Fruit fly (Drosophila melanogaster) whole organism, prepupa: ENCODE results near the gene Grx1.

Source experiments
- CG10631 ChIP-seq: fragments of 200-800 bp; sonication (Bioruptor generic); optimal IDR thresholded peaks from 2 replicates; lab custom pipeline; 2016; ENCODE audit warnings: missing biosample characterization, missing genetic modification characterization
- CG10669 ChIP-seq: fragments of 200-800 bp; sonication (Bioruptor generic); optimal IDR thresholded peaks from 3 replicates; lab custom pipeline; 2018; ENCODE audit warnings: missing biosample characterization, mild to moderate bottlenecking, missing genetic modification characterization, moderate library complexity
- CG11294 ChIP-seq: fragments of 200-800 bp; sonication (Bioruptor generic); IDR thresholded peaks from 2 replicates; pipeline ENCODE4 v1.3.6; 2022; ENCODE audit warnings: missing biosample characterization, missing genetic modification characterization
- CG11762 ChIP-seq: fragments of 200-800 bp; sonication (Bioruptor generic); optimal IDR thresholded peaks from 3 replicates; lab custom pipeline; 2016; ENCODE audit warnings: missing biosample characterization, missing genetic modification characterization; ENCODE audit not compliant: insufficient read depth
- CG11902 ChIP-seq: fragments of 200-800 bp; sonication (Bioruptor generic); optimal IDR thresholded peaks from 3 replicates; lab custom pipeline; 2016; ENCODE audit warnings: missing biosample characterization, missing genetic modification characterization
- CG15336 ChIP-seq: fragments of 200-800 bp; sonication (Bioruptor generic); IDR thresholded peaks from 2 replicates; pipeline ENCODE4 v1.3.6; 2022; ENCODE audit warnings: missing biosample characterization, missing genetic modification characterization
- CG1621 ChIP-seq: fragments of 200-800 bp; sonication (Bioruptor generic); optimal IDR thresholded peaks from 3 replicates; lab custom pipeline; 2018; ENCODE audit warnings: missing biosample characterization, mild to moderate bottlenecking, missing genetic modification characterization
- CG16779 ChIP-seq: fragments of 200-800 bp; sonication (Bioruptor generic); optimal IDR thresholded peaks from 3 replicates; lab custom pipeline; 2017; ENCODE audit warnings: missing biosample characterization, mild to moderate bottlenecking, missing genetic modification characterization
- CG31627 ChIP-seq: fragments of 200-800 bp; sonication (Bioruptor generic); optimal IDR thresholded peaks from 3 replicates; lab custom pipeline; 2016; ENCODE audit warnings: missing biosample characterization, missing genetic modification characterization
- CG32006 ChIP-seq: fragments of 200-800 bp; sonication (Bioruptor generic); optimal IDR thresholded peaks from 3 replicates; lab custom pipeline; 2017; ENCODE audit warnings: missing biosample characterization, mild to moderate bottlenecking, missing genetic modification characterization
- CG34406 ChIP-seq: fragments of 200-800 bp; sonication (Bioruptor generic); optimal IDR thresholded peaks from 3 replicates; lab custom pipeline; 2016; ENCODE audit warnings: missing biosample characterization, missing genetic modification characterization
- CG3919 ChIP-seq: fragments of 200-800 bp; sonication (Bioruptor generic); optimal IDR thresholded peaks from 3 replicates; lab custom pipeline; 2016; ENCODE audit warnings: missing biosample characterization, missing genetic modification characterization
- CG4318 ChIP-seq: fragments of 200-800 bp; sonication (Bioruptor generic); optimal IDR thresholded peaks from 3 replicates; lab custom pipeline; 2017; ENCODE audit warnings: missing biosample characterization, mild to moderate bottlenecking, missing genetic modification characterization
- CG6163 ChIP-seq: fragments of 200-800 bp; sonication (Bioruptor generic); IDR thresholded peaks from 3 replicates; pipeline ENCODE4 v1.3.6; 2022; ENCODE audit warnings: missing biosample characterization, missing genetic modification characterization
- CG6276 ChIP-seq: fragments of 200-800 bp; sonication (Bioruptor generic); optimal IDR thresholded peaks from 2 replicates; lab custom pipeline; 2017; ENCODE audit warnings: missing biosample characterization, mild to moderate bottlenecking, missing genetic modification characterization
- CG6808 ChIP-seq: fragments of 200-800 bp; sonication (Bioruptor generic); optimal IDR thresholded peaks from 3 replicates; lab custom pipeline; 2017; ENCODE audit warnings: missing biosample characterization, missing genetic modification characterization, mild to moderate bottlenecking, moderate library complexity, missing genetic modification reagents
- CG6854 ChIP-seq: fragments of 200-800 bp; sonication (Bioruptor generic); optimal IDR thresholded peaks from 2 replicates; lab custom pipeline; 2017; ENCODE audit warnings: missing biosample characterization, mild to moderate bottlenecking, missing genetic modification characterization
- CG8319 ChIP-seq: fragments of 200-800 bp; sonication (Bioruptor generic); optimal IDR thresholded peaks from 3 replicates; lab custom pipeline; 2016; ENCODE audit warnings: missing biosample characterization, missing genetic modification characterization
- CG8632 ChIP-seq: fragments of 200-800 bp; sonication (Bioruptor generic); optimal IDR thresholded peaks from 3 replicates; lab custom pipeline; 2016; ENCODE audit warnings: missing biosample characterization, missing genetic modification characterization
- CG9139 ChIP-seq: fragments of 200-800 bp; sonication (Bioruptor generic); optimal IDR thresholded peaks from 3 replicates; lab custom pipeline; 2017; ENCODE audit warnings: missing biosample characterization, mild to moderate bottlenecking, missing genetic modification characterization
- Eip75B ChIP-seq: fragments of 200-800 bp; sonication (Bioruptor generic); optimal IDR thresholded peaks from 3 replicates; lab custom pipeline; 2016; ENCODE audit warnings: missing biosample characterization, missing genetic modification characterization
- Eip78C ChIP-seq: fragments of 200-800 bp; sonication (Bioruptor generic); peaks from one replicate; lab custom pipeline; 2016; ENCODE audit warnings: missing biosample characterization, missing genetic modification characterization
- Ets21C ChIP-seq: fragments of 200-800 bp; sonication (Bioruptor generic); optimal IDR thresholded peaks from 3 replicates; lab custom pipeline; 2016; ENCODE audit warnings: missing biosample characterization, missing genetic modification characterization
- Hr38 ChIP-seq: sonication (Bioruptor generic); optimal IDR thresholded peaks from 2 replicates; lab custom pipeline; 2016; ENCODE audit warnings: missing biosample characterization, missing genetic modification characterization
- Hr39 ChIP-seq: fragments of 200-800 bp; sonication (Bioruptor generic); optimal IDR thresholded peaks from 2 replicates; lab custom pipeline; 2016; ENCODE audit warnings: missing biosample characterization, missing genetic modification characterization
- Hr4 ChIP-seq: fragments of 200-800 bp; sonication (Bioruptor generic); optimal IDR thresholded peaks from 3 replicates; lab custom pipeline; 2016; ENCODE audit warnings: missing biosample characterization, missing genetic modification characterization
- Lpt ChIP-seq: fragments of 200-800 bp; sonication (Bioruptor generic); optimal IDR thresholded peaks from 3 replicates; lab custom pipeline; 2016; ENCODE audit warnings: missing biosample characterization, missing genetic modification characterization
- Met ChIP-seq: fragments of 200-800 bp; sonication (Bioruptor generic); optimal IDR thresholded peaks from 3 replicates; lab custom pipeline; 2016; ENCODE audit warnings: missing biosample characterization, missing genetic modification characterization
- OdsH ChIP-seq: fragments of 200-800 bp; sonication (Bioruptor generic); optimal IDR thresholded peaks from 3 replicates; lab custom pipeline; 2016; ENCODE audit warnings: missing biosample characterization, missing genetic modification characterization
- Smox ChIP-seq: fragments of 200-800 bp; sonication (Bioruptor generic); optimal IDR thresholded peaks from 3 replicates; lab custom pipeline; 2016; ENCODE audit warnings: missing biosample characterization, missing genetic modification characterization
- Sox102F ChIP-seq: fragments of 200-800 bp; sonication (Bioruptor generic); optimal IDR thresholded peaks from 2 replicates; lab custom pipeline; 2016; ENCODE audit warnings: missing biosample characterization, mild to moderate bottlenecking, missing genetic modification characterization
- Sox14 ChIP-seq: fragments of 200-800 bp; sonication (Bioruptor generic); optimal IDR thresholded peaks from 3 replicates; lab custom pipeline; 2016; ENCODE audit warnings: missing biosample characterization, missing genetic modification characterization
- Sox15 ChIP-seq: fragments of 200-800 bp; sonication (Bioruptor generic); optimal IDR thresholded peaks from 3 replicates; lab custom pipeline; 2016; ENCODE audit warnings: missing biosample characterization, missing genetic modification characterization
- achi ChIP-seq: fragments of 200-800 bp; sonication (Bioruptor generic); optimal IDR thresholded peaks from 3 replicates; lab custom pipeline; 2016; ENCODE audit warnings: missing biosample characterization, missing genetic modification characterization
- acj6 ChIP-seq: fragments of 200-800 bp; sonication (Bioruptor generic); optimal IDR thresholded peaks from 3 replicates; lab custom pipeline; 2016; ENCODE audit warnings: missing biosample characterization, missing genetic modification characterization
- cyc ChIP-seq: fragments of 200-800 bp; sonication (Bioruptor generic); optimal IDR thresholded peaks from 3 replicates; lab custom pipeline; 2016; ENCODE audit warnings: missing biosample characterization, missing genetic modification characterization
- dac ChIP-seq: fragments of 200-800 bp; sonication (Bioruptor generic); optimal IDR thresholded peaks from 2 replicates; lab custom pipeline; 2017; ENCODE audit warnings: missing biosample characterization, mild to moderate bottlenecking, missing genetic modification characterization
- dsx ChIP-seq: fragments of 200-800 bp; optimal IDR thresholded peaks from 3 replicates; lab custom pipeline; 2019; ENCODE audit warnings: missing biosample characterization, mild to moderate bottlenecking, missing genetic modification characterization, moderate library complexity; ENCODE audit not compliant: poor library complexity, severe bottlenecking
- eg ChIP-seq: fragments of 200-800 bp; sonication (Bioruptor generic); IDR thresholded peaks from 3 replicates; pipeline ENCODE4 v1.3.6; 2022; ENCODE audit warnings: missing biosample characterization, missing genetic modification characterization
- esn ChIP-seq: fragments of 200-800 bp; sonication (Bioruptor generic); optimal IDR thresholded peaks from 2 replicates; lab custom pipeline; 2016; ENCODE audit warnings: missing biosample characterization, mild to moderate bottlenecking, missing genetic modification characterization, moderate library complexity
- fd59A ChIP-seq: fragments of 200-800 bp; sonication (Bioruptor generic); optimal IDR thresholded peaks from 2 replicates; lab custom pipeline; 2017; ENCODE audit warnings: missing biosample characterization, mild to moderate bottlenecking, missing genetic modification characterization, missing genetic modification reagents
- fd85E ChIP-seq: fragments of 200-800 bp; sonication (Bioruptor generic); optimal IDR thresholded peaks from 3 replicates; lab custom pipeline; 2016; ENCODE audit warnings: missing biosample characterization, missing genetic modification characterization
- fkh ChIP-seq: fragments of 200-800 bp; sonication (Bioruptor generic); optimal IDR thresholded peaks from 3 replicates; lab custom pipeline; 2017; ENCODE audit warnings: missing biosample characterization, mild to moderate bottlenecking, missing genetic modification characterization, moderate library complexity
- lz ChIP-seq: fragments of 200-800 bp; sonication (Bioruptor generic); optimal IDR thresholded peaks from 3 replicates; lab custom pipeline; 2016; ENCODE audit warnings: missing biosample characterization, missing genetic modification characterization
- net ChIP-seq: fragments of 200-800 bp; sonication (Bioruptor generic); optimal IDR thresholded peaks from 3 replicates; lab custom pipeline; 2016; ENCODE audit warnings: missing biosample characterization, missing genetic modification characterization
- pdm3 ChIP-seq: fragments of 200-800 bp; sonication (Bioruptor generic); optimal IDR thresholded peaks from 3 replicates; lab custom pipeline; 2016; ENCODE audit warnings: missing biosample characterization, missing genetic modification characterization
- spab ChIP-seq: fragments of 200-800 bp; sonication (Bioruptor generic); optimal IDR thresholded peaks from 2 replicates; lab custom pipeline; 2017; ENCODE audit warnings: missing biosample characterization, mild to moderate bottlenecking, missing genetic modification characterization, missing genetic modification reagents
- ss ChIP-seq, 2 experiments: fragments of 200-800 bp; sonication (Bioruptor generic); optimal IDR thresholded peaks; 2 replicates in 1 of 2; 3 replicates in 1 of 2; lab custom pipeline; 2017 to 2018; ENCODE audit warnings: mild to moderate bottlenecking in 2 of 2, missing biosample characterization in 2 of 2, missing genetic modification characterization in 2 of 2, moderate library complexity in 1 of 2
- topi ChIP-seq: fragments of 200-800 bp; sonication (Bioruptor generic); optimal IDR thresholded peaks from 3 replicates; lab custom pipeline; 2016; ENCODE audit warnings: missing biosample characterization, missing genetic modification characterization
- vri ChIP-seq: fragments of 200-800 bp; sonication (Bioruptor generic); optimal IDR thresholded peaks from 3 replicates; lab custom pipeline; 2016; ENCODE audit warnings: missing biosample characterization, mild to moderate bottlenecking, missing genetic modification characterization

Grx1 gene

dm6 chr3L:18832708-18833107 lies 36.3 kb upstream of the Grx1 start:
- TF ChIP-seq achi (GFP tag; lab: Kevin White, UChicago) (no peak), vri (GFP tag; lab: Kevin White, UChicago) (no peak), ss (GFP tag; optimal IDR thresholded peaks at IDR 0.05; lab: Kevin White, UChicago) (peak in 1 of 2 experiments; percentile 82), dsx (GFP tag; lab: Kevin White, UChicago) (no peak), CG11902 (no peak), Eip78C (GFP tag; lab: Kevin White, UChicago) (no peak), net (GFP tag; lab: Kevin White, UChicago) (no peak)

dm6 chr3L:18833234-18833633 lies 35.8 kb upstream of the Grx1 start:
- no peak for TF ChIP-seq Ets21C (GFP tag; lab: Kevin White, UChicago)
- TF ChIP-seq eg (GFP tag; lab: Robert Waterston, UW), result no peak
- peak; percentile 53 for TF ChIP-seq vri (GFP tag; lab: Kevin White, UChicago)
- TF ChIP-seq fd59A (GFP tag; lab: Kevin White, UChicago), result no peak
- no peak for TF ChIP-seq CG31627 (GFP tag; lab: Kevin White, UChicago)
- TF ChIP-seq CG6163 (GFP tag; lab: Robert Waterston, UW), result no peak
- TF ChIP-seq cyc (GFP tag; lab: Kevin White, UChicago), result no peak
- TF ChIP-seq CG15336, result no peak
- TF ChIP-seq OdsH (GFP tag; lab: Kevin White, UChicago), result no peak
- TF ChIP-seq ss (GFP tag; optimal IDR thresholded peaks at IDR 0.05; lab: Kevin White, UChicago), result peak in 1 of 2 experiments; percentile 0
- peak; percentile 55 for TF ChIP-seq CG6854 (GFP tag; lab: Kevin White, UChicago)
- no peak for TF ChIP-seq CG10631
- TF ChIP-seq CG6808 (GFP tag; lab: Kevin White, UChicago), result peak; percentile 27
- no peak for TF ChIP-seq CG4318
- no peak for TF ChIP-seq net (GFP tag; lab: Kevin White, UChicago)
- no peak for TF ChIP-seq Sox14
- TF ChIP-seq Hr39 (GFP tag; lab: Kevin White, UChicago), result no peak
- no peak for TF ChIP-seq CG11902
- no peak for TF ChIP-seq fd85E (GFP tag; lab: Kevin White, UChicago)
- no peak for TF ChIP-seq dac (GFP tag; lab: Kevin White, UChicago)
- TF ChIP-seq CG11762 (GFP tag; lab: Kevin White, UChicago), result no peak
- TF ChIP-seq esn (GFP tag; lab: Kevin White, UChicago), result peak; percentile 24
- no peak for TF ChIP-seq CG3919 (GFP tag; lab: Kevin White, UChicago)
- TF ChIP-seq Hr4, result no peak
- TF ChIP-seq topi (GFP tag; lab: Kevin White, UChicago), result peak; percentile 15
- no peak for TF ChIP-seq CG6276 (GFP tag; lab: Kevin White, UChicago)
- TF ChIP-seq CG1621 (tag; lab: Kevin White, UChicago), result no peak
- TF ChIP-seq spab (GFP tag; lab: Kevin White, UChicago), result no peak
- no peak for TF ChIP-seq CG32006 (GFP tag; lab: Kevin White, UChicago)
- TF ChIP-seq achi (GFP tag; lab: Kevin White, UChicago), result no peak
- TF ChIP-seq Hr38, result no peak
- TF ChIP-seq CG9139 (GFP tag; lab: Kevin White, UChicago), result no peak
- TF ChIP-seq dsx (GFP tag; lab: Kevin White, UChicago), result no peak
- no peak for TF ChIP-seq Sox15
- TF ChIP-seq pdm3, result no peak
- no peak for TF ChIP-seq CG11294
- no peak for TF ChIP-seq CG8319 (GFP tag; lab: Kevin White, UChicago)
- TF ChIP-seq CG16779 (tag; lab: Kevin White, UChicago), result no peak
- TF ChIP-seq acj6 (GFP tag; lab: Kevin White, UChicago), result no peak
- peak; percentile 1 for TF ChIP-seq CG34406 (GFP tag; lab: Kevin White, UChicago)
- TF ChIP-seq CG10669 (GFP tag; lab: Kevin White, UChicago), result no peak
- no peak for TF ChIP-seq Met (GFP tag; lab: Kevin White, UChicago)
- TF ChIP-seq Lpt, result no peak
- no peak for TF ChIP-seq Eip75B (GFP tag; lab: Kevin White, UChicago)
- TF ChIP-seq Smox (GFP tag; lab: Kevin White, UChicago), result no peak
- TF ChIP-seq lz (GFP tag; lab: Kevin White, UChicago), result no peak
- TF ChIP-seq CG8632 (GFP tag; lab: Kevin White, UChicago), result no peak
- peak; percentile 55 for TF ChIP-seq Sox102F (GFP tag; lab: Kevin White, UChicago)
- TF ChIP-seq fkh (GFP tag; lab: Kevin White, UChicago), result peak; percentile 76
